Fruit fly (Drosophila melanogaster) whole organism, embryonic: ENCODE measurements around the gene Tyler.

Source experiments
- Awh ChIP-seq: fragments of 200-800 bp; sonication (Bioruptor generic); IDR thresholded peaks from 2 replicates; pipeline ENCODE4, ENCODE4 v1.3.6; 2022; ENCODE audit warnings: missing biosample characterization, missing genetic modification characterization
- CG10274 ChIP-seq: fragments of 200-800 bp; sonication (Bioruptor generic); optimal IDR thresholded peaks from 3 replicates; lab custom pipeline; 2017; ENCODE audit warnings: missing biosample characterization, mild to moderate bottlenecking, missing genetic modification characterization
- CG10462 ChIP-seq: fragments of 200-800 bp; sonication (Bioruptor generic); optimal IDR thresholded peaks from 2 replicates; lab custom pipeline; 2016; ENCODE audit warnings: missing biosample characterization, missing genetic modification characterization
- CG12219 ChIP-seq: fragments of 200-800 bp; sonication (Bioruptor generic); optimal IDR thresholded peaks from 3 replicates; lab custom pipeline; 2018; ENCODE audit warnings: missing biosample characterization, mild to moderate bottlenecking, missing genetic modification characterization
- CG12391 ChIP-seq: fragments of 200-800 bp; sonication (Bioruptor generic); optimal IDR thresholded peaks from 3 replicates; lab custom pipeline; 2018; ENCODE audit warnings: missing biosample characterization, mild to moderate bottlenecking, missing genetic modification characterization, moderate library complexity
- CG13296 ChIP-seq: fragments of 200-800 bp; sonication (Bioruptor generic); optimal IDR thresholded peaks from 3 replicates; lab custom pipeline; 2018; ENCODE audit warnings: missing biosample characterization, mild to moderate bottlenecking, missing genetic modification characterization
- CG14441 ChIP-seq: fragments of 200-800 bp; sonication (Bioruptor generic); IDR thresholded peaks from 2 replicates; pipeline ENCODE4 v1.3.6; 2022; ENCODE audit warnings: missing biosample characterization, missing genetic modification characterization
- CG15269 ChIP-seq: fragments of 200-800 bp; sonication (Bioruptor generic); optimal IDR thresholded peaks from 2 replicates; lab custom pipeline; 2018; ENCODE audit warnings: missing biosample characterization, mild to moderate bottlenecking, missing genetic modification characterization, moderate library complexity
- CG1603 ChIP-seq: fragments of 200-800 bp; sonication (Bioruptor generic); optimal IDR thresholded peaks from 2 replicates; lab custom pipeline; 2019; ENCODE audit warnings: missing biosample characterization, mild to moderate bottlenecking, missing genetic modification characterization, moderate library complexity
- CG17612 ChIP-seq: fragments of 200-800 bp; sonication (Bioruptor generic); IDR thresholded peaks from 2 replicates; pipeline ENCODE4 v1.3.6; 2022; ENCODE audit warnings: missing biosample characterization, missing genetic modification characterization
- CG2202 ChIP-seq: fragments of 200-800 bp; sonication (Bioruptor generic); optimal IDR thresholded peaks from 2 replicates; lab custom pipeline; 2018; ENCODE audit warnings: missing biosample characterization, mild to moderate bottlenecking, missing genetic modification characterization
- CG2678 ChIP-seq: fragments of 200-800 bp; sonication (Bioruptor generic); optimal IDR thresholded peaks from 3 replicates; lab custom pipeline; 2019; ENCODE audit warnings: missing biosample characterization, mild to moderate bottlenecking, missing genetic modification characterization, moderate library complexity
- CG3163 ChIP-seq: fragments of 200-800 bp; sonication (Bioruptor generic); optimal IDR thresholded peaks from 3 replicates; lab custom pipeline; 2016; ENCODE audit warnings: missing biosample characterization, missing genetic modification characterization
- CG3407 ChIP-seq: fragments of 200-800 bp; sonication (Bioruptor generic); optimal IDR thresholded peaks from 2 replicates; lab custom pipeline; 2018; ENCODE audit warnings: missing biosample characterization, mild to moderate bottlenecking, missing genetic modification characterization
- CG6813 ChIP-seq: fragments of 200-800 bp; sonication (Bioruptor generic); optimal IDR thresholded peaks from 2 replicates; lab custom pipeline; 2017; ENCODE audit warnings: missing biosample characterization, missing genetic modification characterization, mild to moderate bottlenecking, moderate library complexity, missing genetic modification reagents
- CG9437 ChIP-seq: fragments of 200-800 bp; sonication (Bioruptor generic); optimal IDR thresholded peaks from 2 replicates; lab custom pipeline; 2018; ENCODE audit warnings: missing biosample characterization, mild to moderate bottlenecking, missing genetic modification characterization
- CG9727 ChIP-seq: fragments of 200-800 bp; sonication (Bioruptor generic); optimal IDR thresholded peaks from 3 replicates; lab custom pipeline; 2017; ENCODE audit warnings: missing biosample characterization, mild to moderate bottlenecking, missing genetic modification characterization
- D19A ChIP-seq: fragments of 200-800 bp; optimal IDR thresholded peaks from 3 replicates; lab custom pipeline; 2019; ENCODE audit warnings: missing biosample characterization, mild to moderate bottlenecking, missing genetic modification characterization, moderate library complexity
- Dad ChIP-seq: fragments of 200-800 bp; sonication (Bioruptor generic); optimal IDR thresholded peaks from 3 replicates; lab custom pipeline; 2016; ENCODE audit warnings: missing biosample characterization, missing genetic modification characterization
- Hey ChIP-seq: fragments of 200-800 bp; sonication (Bioruptor generic); optimal IDR thresholded peaks from 3 replicates; lab custom pipeline; 2018; ENCODE audit warnings: missing biosample characterization, mild to moderate bottlenecking, missing genetic modification characterization
- Hmx ChIP-seq: fragments of 200-800 bp; sonication (Bioruptor generic); optimal IDR thresholded peaks from 2 replicates; lab custom pipeline; 2016; ENCODE audit warnings: missing biosample characterization, missing genetic modification characterization
- Hsf ChIP-seq: fragments of 200-800 bp; sonication (Bioruptor generic); optimal IDR thresholded peaks from 3 replicates; lab custom pipeline; 2016; ENCODE audit warnings: missing biosample characterization, missing genetic modification characterization
- Max ChIP-seq: fragments of 200-800 bp; sonication (Bioruptor generic); optimal IDR thresholded peaks from 2 replicates; lab custom pipeline; 2016; ENCODE audit warnings: missing biosample characterization, mild to moderate bottlenecking, missing genetic modification characterization
- Nf-YB ChIP-seq: fragments of 200-800 bp; sonication (Bioruptor generic); optimal IDR thresholded peaks from 3 replicates; lab custom pipeline; 2019; ENCODE audit warnings: missing biosample characterization, mild to moderate bottlenecking, missing genetic modification characterization, moderate library complexity
- Pdp1 ChIP-seq, 2 experiments: fragments of 200-800 bp; sonication (Bioruptor generic); optimal IDR thresholded peaks; 3 replicates each; lab custom pipeline; 2016; ENCODE audit warnings: missing biosample characterization in 2 of 2, missing genetic modification characterization in 2 of 2, mild to moderate bottlenecking in 1 of 2, moderate library complexity in 1 of 2
- Ptx1 ChIP-seq: fragments of 200-800 bp; sonication (Bioruptor generic); IDR thresholded peaks from 2 replicates; pipeline ENCODE4 v1.3.6; 2022; ENCODE audit warnings: missing biosample characterization, missing genetic modification characterization
- TFAM ChIP-seq: fragments of 200-800 bp; sonication (Bioruptor generic); optimal IDR thresholded peaks from 2 replicates; lab custom pipeline; 2017; ENCODE audit warnings: missing biosample characterization, missing genetic modification characterization, inconsistent platforms
- Xrp1 ChIP-seq: fragments of 200-800 bp; sonication (Bioruptor generic); IDR thresholded peaks from 2 replicates; pipeline ENCODE4 v1.3.6; 2022; ENCODE audit warnings: missing biosample characterization, missing genetic modification characterization
- ac ChIP-seq: fragments of 200-800 bp; sonication (Bioruptor generic); optimal IDR thresholded peaks from 3 replicates; lab custom pipeline; 2017; ENCODE audit warnings: missing biosample characterization, mild to moderate bottlenecking, missing genetic modification characterization
- bbx ChIP-seq: fragments of 200-800 bp; sonication (Bioruptor generic); IDR thresholded peaks from 2 replicates; pipeline ENCODE4 v1.3.6; 2022; ENCODE audit warnings: missing biosample characterization, missing genetic modification characterization; ENCODE audit not compliant: partially characterized antibody
- bowl ChIP-seq: fragments of 200-800 bp; sonication (Bioruptor generic); IDR thresholded peaks from 2 replicates; pipeline ENCODE4 v1.3.6; 2022; ENCODE audit warnings: missing biosample characterization, missing genetic modification characterization
- cas ChIP-seq: fragments of 200-800 bp; sonication (Bioruptor generic); IDR thresholded peaks from 2 replicates; pipeline ENCODE4 v1.3.6; 2022; ENCODE audit warnings: missing biosample characterization, missing genetic modification characterization
- chinmo ChIP-seq: fragments of 200-800 bp; sonication (Bioruptor generic); IDR thresholded peaks from 4 replicates; pipeline ENCODE4 v1.3.6; 2022; ENCODE audit warnings: missing biosample characterization, missing genetic modification characterization; ENCODE audit not compliant: partially characterized antibody
- dysf ChIP-seq: fragments of 200-800 bp; sonication (Bioruptor generic); IDR thresholded peaks from 3 replicates; pipeline ENCODE4 v1.3.6; 2022; ENCODE audit warnings: missing biosample characterization, missing genetic modification characterization
- hb ChIP-seq: fragments of 200-800 bp; sonication (Bioruptor generic); IDR thresholded peaks from 3 replicates; pipeline ENCODE4 v1.3.6; 2022; ENCODE audit warnings: missing biosample characterization, missing genetic modification characterization; ENCODE audit not compliant: partially characterized antibody
- hbn ChIP-seq: fragments of 200-800 bp; sonication (Bioruptor generic); IDR thresholded peaks from 2 replicates; pipeline ENCODE4 v1.3.6; 2022; ENCODE audit warnings: missing biosample characterization, missing genetic modification characterization; ENCODE audit not compliant: partially characterized antibody
- kni ChIP-seq: fragments of 200-800 bp; sonication (Bioruptor generic); optimal IDR thresholded peaks from 3 replicates; lab custom pipeline; 2017; ENCODE audit warnings: mild to moderate bottlenecking, missing biosample characterization, missing genetic modification reagents, missing genetic modification characterization
- mirr ChIP-seq: fragments of 200-800 bp; sonication (Bioruptor generic); optimal IDR thresholded peaks from 3 replicates; lab custom pipeline; 2018; ENCODE audit warnings: missing biosample characterization, mild to moderate bottlenecking, missing genetic modification characterization
- nerfin-1 ChIP-seq: fragments of 200-800 bp; sonication (Bioruptor generic); optimal IDR thresholded peaks from 3 replicates; lab custom pipeline; 2019; ENCODE audit warnings: missing biosample characterization, mild to moderate bottlenecking, missing genetic modification characterization, moderate library complexity
- nmo ChIP-seq: fragments of 200-800 bp; sonication (Bioruptor generic); optimal IDR thresholded peaks from 2 replicates; lab custom pipeline; 2018; ENCODE audit warnings: missing biosample characterization, mild to moderate bottlenecking, missing genetic modification characterization, moderate library complexity
- oc ChIP-seq: fragments of 200-800 bp; sonication (Bioruptor generic); optimal IDR thresholded peaks from 2 replicates; lab custom pipeline; 2018; ENCODE audit warnings: missing biosample characterization, mild to moderate bottlenecking, missing genetic modification characterization, moderate library complexity
- p53 ChIP-seq: fragments of 200-800 bp; sonication (Bioruptor generic); optimal IDR thresholded peaks from 2 replicates; lab custom pipeline; 2016; ENCODE audit warnings: missing biosample characterization, missing genetic modification characterization
- peb ChIP-seq: fragments of 200-800 bp; sonication (Bioruptor generic); IDR thresholded peaks from 2 replicates; pipeline ENCODE4 v1.3.6; 2022; ENCODE audit warnings: missing biosample characterization, missing genetic modification characterization
- psq ChIP-seq: fragments of 200-800 bp; sonication (Bioruptor generic); optimal IDR thresholded peaks from 2 replicates; lab custom pipeline; 2017; ENCODE audit warnings: missing biosample characterization, missing genetic modification characterization
- ranshi ChIP-seq: fragments of 200-800 bp; sonication (Bioruptor generic); IDR thresholded peaks from 2 replicates; pipeline ENCODE4 v1.3.6; 2022; ENCODE audit warnings: missing biosample characterization, missing genetic modification characterization
- ro ChIP-seq: fragments of 200-800 bp; sonication (Bioruptor generic); IDR thresholded peaks from 2 replicates; pipeline ENCODE4 v1.3.6; 2022; ENCODE audit warnings: missing biosample characterization, missing genetic modification characterization
- scrt ChIP-seq: fragments of 200-800 bp; sonication (Bioruptor generic); optimal IDR thresholded peaks from 2 replicates; lab custom pipeline; 2018; ENCODE audit warnings: missing biosample characterization, mild to moderate bottlenecking, missing genetic modification characterization, moderate library complexity
- stc ChIP-seq: fragments of 200-800 bp; sonication (Bioruptor generic); IDR thresholded peaks from 2 replicates; pipeline ENCODE4 v1.3.6; 2022; ENCODE audit warnings: missing biosample characterization, missing genetic modification characterization
- tin ChIP-seq: fragments of 200-800 bp; sonication (Bioruptor generic); optimal IDR thresholded peaks from 3 replicates; lab custom pipeline; 2016; ENCODE audit warnings: missing biosample characterization, missing genetic modification characterization
- vvl ChIP-seq: fragments of 200-800 bp; sonication (Bioruptor generic); IDR thresholded peaks from 2 replicates; pipeline ENCODE4 v1.3.6; 2022; ENCODE audit warnings: missing biosample characterization, missing genetic modification characterization
- z ChIP-seq: fragments of 200-800 bp; sonication (Bioruptor generic); IDR thresholded peaks from 3 replicates; pipeline ENCODE4 v1.3.6; 2022; ENCODE audit warnings: missing biosample characterization, missing genetic modification characterization

Gene Tyler

dm6 chrX:19613473-19613872 lies 2.1 kb downstream of the Tyler start (continued):
- peak in 1 of 2 experiments; percentile 39 for TF ChIP-seq Pdp1 (GFP tag; optimal IDR thresholded peaks at IDR 0.05; lab: Kevin White, UChicago)
- peak; percentile 19 for TF ChIP-seq CG2202
- peak; percentile 54 for TF ChIP-seq nerfin-1 (tag; lab: Kevin White, UChicago)
- TF ChIP-seq CG17612 (GFP tag; lab: Robert Waterston, UW): no peak
- TF ChIP-seq stc (GFP tag; lab: Robert Waterston, UW): peak; percentile 42; the same call in 1 of the 2 replicates
- peak; percentile 58 for TF ChIP-seq Nf-YB
- TF ChIP-seq CG1603 (tag; lab: Kevin White, UChicago): peak; percentile 81
- TF ChIP-seq Hey (tag; lab: Kevin White, UChicago): no peak
- peak; percentile 23 for TF ChIP-seq nmo (GFP tag; lab: Kevin White, UChicago)
- TF ChIP-seq peb: no peak
- peak; percentile 9 for TF ChIP-seq Dad (GFP tag; lab: Kevin White, UChicago)
- TF ChIP-seq cas (GFP tag; lab: Robert Waterston, UW): no peak
- no peak for TF ChIP-seq dysf (GFP tag; lab: Robert Waterston, UW)
- TF ChIP-seq z (GFP tag; lab: Robert Waterston, UW): no peak
- no peak for TF ChIP-seq ro (GFP tag; lab: Robert Waterston, UW)
- TF ChIP-seq CG14441 (GFP tag; lab: Robert Waterston, UW): no peak
- peak; percentile 37 for TF ChIP-seq kni
- TF ChIP-seq bowl (GFP tag; lab: Robert Waterston, UW): 0 out of 2 replicates have a peak, but pooled peaks have one; percentile 10
- peak; percentile 89 for TF ChIP-seq mirr (GFP tag; lab: Kevin White, UChicago)
- TF ChIP-seq Hmx (GFP tag; lab: Kevin White, UChicago): no peak
- no peak for TF ChIP-seq hb (GFP tag; lab: Robert Waterston, UW)
- no peak for TF ChIP-seq Max (GFP tag; lab: Kevin White, UChicago)
- TF ChIP-seq ac (GFP tag; lab: Kevin White, UChicago): no peak
- TF ChIP-seq CG3407 (GFP tag; lab: Kevin White, UChicago): peak; percentile 49
- TF ChIP-seq CG10274 (GFP tag; lab: Kevin White, UChicago): peak; percentile 1
- TF ChIP-seq hbn: no peak
- TF ChIP-seq CG9727 (GFP tag; lab: Kevin White, UChicago): peak; percentile 65
- no peak for TF ChIP-seq D19A
- TF ChIP-seq bbx (GFP tag; lab: Robert Waterston, UW): no peak
- TF ChIP-seq CG15269 (tag; lab: Kevin White, UChicago): no peak
- no peak for TF ChIP-seq CG2678 (tag; lab: Kevin White, UChicago)
- peak; percentile 76 for TF ChIP-seq CG6813
- peak; percentile 61 for TF ChIP-seq CG12391 (tag; lab: Kevin White, UChicago)
- no peak for TF ChIP-seq Ptx1 (GFP tag; lab: Robert Waterston, UW)
- TF ChIP-seq scrt (GFP tag; lab: Kevin White, UChicago): peak; percentile 70
- TF ChIP-seq TFAM: no peak
- peak; percentile 30; the same call in 1 of the 2 replicates for TF ChIP-seq Awh (GFP tag; lab: Robert Waterston, UW)
- no peak for TF ChIP-seq tin (GFP tag; lab: Kevin White, UChicago)
- TF ChIP-seq ranshi (GFP tag; lab: Robert Waterston, UW): no peak; the same call in 1 of the 2 replicates
- no peak for TF ChIP-seq p53 (GFP tag; lab: Kevin White, UChicago)
- no peak for TF ChIP-seq oc (tag; lab: Kevin White, UChicago)
- no peak for TF ChIP-seq chinmo (GFP tag; lab: Robert Waterston, UW)
- no peak for TF ChIP-seq CG3163 (GFP tag; lab: Kevin White, UChicago)
- no peak for TF ChIP-seq Xrp1 (GFP tag; lab: Robert Waterston, UW)
- TF ChIP-seq CG12219 (GFP tag; lab: Kevin White, UChicago): no peak
- no peak for TF ChIP-seq psq (GFP tag; lab: Kevin White, UChicago)
- TF ChIP-seq CG10462 (GFP tag; lab: Kevin White, UChicago): no peak
- TF ChIP-seq vvl (GFP tag; lab: Robert Waterston, UW): peak; percentile 65; the same call in 1 of the 2 replicates
- TF ChIP-seq CG13296 (GFP tag; lab: Kevin White, UChicago): peak; percentile 85
- no peak for TF ChIP-seq Hsf (GFP tag; lab: Kevin White, UChicago)
- TF ChIP-seq CG9437 (GFP tag; lab: Kevin White, UChicago): peak; percentile 17
